Worm (Caenorhabditis elegans) whole organism, late embryonic: Measurements from ENCODE around the gene tatn-1.

Source experiments
- C38D4.7 ChIP-seq: fragments of 200-800 bp; sonication (Bioruptor generic); optimal IDR thresholded peaks from 2 replicates; lab custom pipeline; 2018; ENCODE audit warnings: mild to moderate bottlenecking, missing genetic modification characterization, moderate library complexity, missing compliant biosample characterization
- F13H6.1 ChIP-seq: sonication (generic microtip); optimal IDR thresholded peaks from 2 replicates; lab custom pipeline; 2016; ENCODE audit warnings: missing genetic modification characterization, missing compliant biosample characterization
- K02D7.2 ChIP-seq: sonication (generic microtip); optimal IDR thresholded peaks from 2 replicates; lab custom pipeline; 2017; ENCODE audit warnings: mild to moderate bottlenecking, missing genetic modification characterization, missing compliant biosample characterization
- K09A11.1 ChIP-seq: sonication (generic microtip); optimal IDR thresholded peaks from 2 replicates; lab custom pipeline; 2017; ENCODE audit warnings: antibody characterized with exemption, mild to moderate bottlenecking, missing genetic modification characterization, missing compliant biosample characterization; ENCODE audit not compliant: insufficient read depth
- T23F11.4 ChIP-seq: fragments of 200-800 bp; sonication (Bioruptor generic); optimal IDR thresholded peaks from 2 replicates; lab custom pipeline; 2018; ENCODE audit warnings: mild to moderate bottlenecking, missing genetic modification characterization, missing compliant biosample characterization
- Y22D7AL.16 ChIP-seq: sonication (generic microtip); optimal IDR thresholded peaks from 2 replicates; lab custom pipeline; 2016; ENCODE audit warnings: missing genetic modification characterization, missing compliant biosample characterization
- ahr-1 ChIP-seq: sonication (generic microtip); optimal IDR thresholded peaks from 2 replicates; lab custom pipeline; 2016; ENCODE audit warnings: missing genetic modification characterization, missing compliant biosample characterization
- ceh-14 ChIP-seq: sonication (generic microtip); optimal IDR thresholded peaks from 2 replicates; lab custom pipeline; 2016; ENCODE audit warnings: missing genotype, missing genetic modification characterization, missing compliant biosample characterization
- ceh-18 ChIP-seq: sonication (generic microtip); optimal IDR thresholded peaks from 2 replicates; lab custom pipeline; 2016; ENCODE audit warnings: missing genetic modification characterization, missing compliant biosample characterization
- ceh-2 ChIP-seq: sonication (generic microtip); optimal IDR thresholded peaks from 2 replicates; lab custom pipeline; 2016; ENCODE audit warnings: missing genotype, missing genetic modification characterization, missing compliant biosample characterization
- ceh-22 ChIP-seq: sonication (generic microtip); optimal IDR thresholded peaks from 2 replicates; lab custom pipeline; 2017; ENCODE audit warnings: missing biosample characterization, missing genetic modification characterization
- ceh-24 ChIP-seq: sonication (generic microtip); optimal IDR thresholded peaks from 2 replicates; lab custom pipeline; 2016; ENCODE audit warnings: mild to moderate bottlenecking, missing genetic modification characterization, missing compliant biosample characterization
- ceh-48 ChIP-seq: sonication (generic microtip); optimal IDR thresholded peaks from 2 replicates; lab custom pipeline; 2016; ENCODE audit warnings: missing genetic modification characterization, inconsistent platforms, missing compliant biosample characterization
- ceh-6 ChIP-seq: fragments of 200-800 bp; sonication (Bioruptor generic); optimal IDR thresholded peaks from 2 replicates; lab custom pipeline; 2018; ENCODE audit warnings: mild to moderate bottlenecking, missing genetic modification characterization, missing compliant biosample characterization
- ceh-9 ChIP-seq: sonication (generic microtip); optimal IDR thresholded peaks from 2 replicates; lab custom pipeline; 2016; ENCODE audit warnings: mild to moderate bottlenecking, missing genetic modification characterization, inconsistent platforms, missing compliant biosample characterization
- dmd-4 ChIP-seq: sonication (generic microtip); optimal IDR thresholded peaks from 2 replicates; lab custom pipeline; 2016; ENCODE audit warnings: borderline replicate concordance, missing genetic modification characterization, missing compliant biosample characterization
- dve-1 ChIP-seq: sonication (generic microtip); optimal IDR thresholded peaks from 2 replicates; lab custom pipeline; 2017; ENCODE audit warnings: antibody characterized with exemption, mild to moderate bottlenecking, missing genetic modification characterization, missing compliant biosample characterization
- elt-2 ChIP-seq: sonication (generic microtip); optimal IDR thresholded peaks from 2 replicates; lab custom pipeline; 2016; ENCODE audit warnings: missing genetic modification reagents, missing genetic modification characterization, missing compliant biosample characterization
- elt-4 ChIP-seq: sonication (generic microtip); optimal IDR thresholded peaks from 2 replicates; lab custom pipeline; 2016; ENCODE audit warnings: missing genetic modification characterization, missing compliant biosample characterization
- ets-4 ChIP-seq: sonication (generic microtip); optimal IDR thresholded peaks from 2 replicates; lab custom pipeline; 2016; ENCODE audit warnings: missing genetic modification characterization, missing compliant biosample characterization
- eyg-1 ChIP-seq: sonication (generic microtip); optimal IDR thresholded peaks from 2 replicates; lab custom pipeline; 2016; ENCODE audit warnings: missing genotype, missing genetic modification characterization, missing compliant biosample characterization
- fax-1 ChIP-seq: sonication (generic microtip); optimal IDR thresholded peaks from 2 replicates; lab custom pipeline; 2016; ENCODE audit warnings: missing genotype, missing genetic modification characterization, missing compliant biosample characterization
- fkh-10 ChIP-seq: fragments of 150-350 bp; optimal IDR thresholded peaks from 2 replicates; lab custom pipeline; 2014; ENCODE audit warnings: missing biosample characterization, missing genetic modification reagents, missing genetic modification characterization
- fkh-6 ChIP-seq: sonication (generic microtip); optimal IDR thresholded peaks from 2 replicates; lab custom pipeline; 2016; ENCODE audit warnings: missing genetic modification characterization, missing compliant biosample characterization
- gmeb-2 ChIP-seq: sonication (generic microtip); optimal IDR thresholded peaks from 2 replicates; lab custom pipeline; 2016; ENCODE audit warnings: missing genetic modification characterization, inconsistent platforms, missing compliant biosample characterization
- hlh-8 ChIP-seq: sonication (generic microtip); optimal IDR thresholded peaks from 2 replicates; lab custom pipeline; 2016; ENCODE audit warnings: missing genotype, missing genetic modification characterization, missing compliant biosample characterization
- lim-6 ChIP-seq: sonication (generic microtip); optimal IDR thresholded peaks from 2 replicates; lab custom pipeline; 2016; ENCODE audit warnings: missing genetic modification characterization, missing compliant biosample characterization
- madf-2 ChIP-seq: sonication (generic microtip); optimal IDR thresholded peaks from 2 replicates; lab custom pipeline; 2017; ENCODE audit warnings: missing genetic modification characterization, missing compliant biosample characterization
- mec-3 ChIP-seq: sonication (generic microtip); optimal IDR thresholded peaks from 2 replicates; lab custom pipeline; 2016; ENCODE audit warnings: borderline replicate concordance, missing genetic modification characterization, missing compliant biosample characterization
- nfya-1 ChIP-seq: sonication (generic microtip); optimal IDR thresholded peaks from 2 replicates; lab custom pipeline; 2017; ENCODE audit warnings: missing genetic modification characterization, mild to moderate bottlenecking, missing compliant biosample characterization, antibody characterized with exemption, moderate library complexity
- nhr-232 ChIP-seq: sonication (generic microtip); optimal IDR thresholded peaks from 2 replicates; lab custom pipeline; 2016; ENCODE audit warnings: missing genetic modification characterization, missing compliant biosample characterization
- npax-4 ChIP-seq: sonication (generic microtip); optimal IDR thresholded peaks from 2 replicates; lab custom pipeline; 2016; ENCODE audit warnings: missing genetic modification characterization, missing compliant biosample characterization
- pag-3 ChIP-seq: sonication (generic microtip); optimal IDR thresholded peaks from 2 replicates; lab custom pipeline; 2016; ENCODE audit warnings: missing compliant biosample characterization, missing genetic modification characterization, borderline replicate concordance
- pax-1 ChIP-seq: fragments of 150-350 bp; optimal IDR thresholded peaks from 2 replicates; lab custom pipeline; 2014; ENCODE audit warnings: missing biosample characterization, missing genetic modification characterization
- ref-2 ChIP-seq: sonication (generic microtip); optimal IDR thresholded peaks from 2 replicates; lab custom pipeline; 2016; ENCODE audit warnings: missing genetic modification characterization, missing compliant biosample characterization
- rnt-1 ChIP-seq: sonication (generic microtip); optimal IDR thresholded peaks from 2 replicates; lab custom pipeline; 2016; ENCODE audit warnings: missing genetic modification characterization, missing compliant biosample characterization
- sdc-2 ChIP-seq: sonication (generic microtip); optimal IDR thresholded peaks from 2 replicates; lab custom pipeline; 2016; ENCODE audit warnings: missing genotype, missing genetic modification characterization, missing compliant biosample characterization
- sox-4 ChIP-seq: sonication (generic microtip); optimal IDR thresholded peaks from 2 replicates; lab custom pipeline; 2017; ENCODE audit warnings: mild to moderate bottlenecking, missing genetic modification characterization, inconsistent platforms, missing compliant biosample characterization
- syd-9 ChIP-seq: sonication (generic microtip); optimal IDR thresholded peaks from 2 replicates; lab custom pipeline; 2016; ENCODE audit warnings: mild to moderate bottlenecking, missing genetic modification characterization, moderate library complexity, missing compliant biosample characterization
- tbx-7 ChIP-seq: sonication (generic microtip); optimal IDR thresholded peaks from 2 replicates; lab custom pipeline; 2016; ENCODE audit warnings: missing genotype, missing genetic modification characterization, missing compliant biosample characterization
- unc-42 ChIP-seq: sonication (generic microtip); optimal IDR thresholded peaks from 2 replicates; lab custom pipeline; 2016; ENCODE audit warnings: missing genotype, missing genetic modification characterization, missing compliant biosample characterization
- unc-55 ChIP-seq: sonication (generic microtip); optimal IDR thresholded peaks from 2 replicates; lab custom pipeline; 2017; ENCODE audit warnings: missing biosample characterization, missing genetic modification reagents, missing genetic modification characterization
- unc-86 ChIP-seq: sonication (generic microtip); optimal IDR thresholded peaks from 2 replicates; lab custom pipeline; 2016; ENCODE audit warnings: missing genetic modification characterization, missing compliant biosample characterization
- ztf-16 ChIP-seq: sonication (generic microtip); optimal IDR thresholded peaks from 2 replicates; lab custom pipeline; 2017; ENCODE audit warnings: missing genetic modification characterization, missing compliant biosample characterization

Gene tatn-1

DNA sequence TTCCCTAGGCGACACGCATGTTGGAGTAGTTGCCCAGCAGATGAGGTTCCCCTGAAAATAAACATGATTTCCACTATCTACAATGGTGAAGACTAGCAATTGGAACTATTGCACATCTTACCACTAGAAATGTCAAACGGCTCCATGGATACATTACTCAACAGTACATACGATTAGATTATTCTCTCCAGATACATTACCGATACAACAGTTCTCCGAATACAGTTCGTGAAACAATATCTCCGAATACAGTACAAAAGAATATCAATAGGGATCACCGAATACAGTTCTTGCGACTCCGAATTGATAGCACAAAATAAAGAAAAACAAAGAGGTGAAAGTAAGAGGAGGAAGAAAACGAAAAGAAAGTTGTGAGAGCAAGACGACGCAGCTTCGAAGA, 47.0 kb upstream of the tatn-1 start, which contains the start of gene C05G5.7:
Gene C05G5.7 (minus strand): TSS at position 1 of the 400 bp plus-strand sequence.
- TF ChIP-seq sox-4 = no peak
- TF ChIP-seq ceh-22 = no peak
- no peak for TF ChIP-seq fkh-10 (GFP tag; lab: Kevin White, UChicago)
- no peak for TF ChIP-seq eyg-1 (tag; lab: Kevin White, UChicago)
- TF ChIP-seq F13H6.1 (tag; lab: Kevin White, UChicago) = no peak
- TF ChIP-seq pag-3 (tag; lab: Kevin White, UChicago) = no peak
- no peak for TF ChIP-seq fax-1 (tag; lab: Kevin White, UChicago)
- TF ChIP-seq ceh-14 (tag; lab: Kevin White, UChicago) = no peak
- no peak for TF ChIP-seq npax-4 (tag; lab: Kevin White, UChicago)
- no peak for TF ChIP-seq ceh-9 (tag; lab: Kevin White, UChicago)
- TF ChIP-seq Y22D7AL.16 (tag; lab: Kevin White, UChicago) = no peak
- TF ChIP-seq unc-55 (GFP tag; lab: Kevin White, UChicago) = no peak
- TF ChIP-seq unc-86 (tag; lab: Kevin White, UChicago) = no peak
- TF ChIP-seq fkh-6 (tag; lab: Kevin White, UChicago) = no peak

- TF ChIP-seq elt-2 (tag; lab: Kevin White, UChicago) (peak; percentile 0), ceh-24 (tag; lab: Kevin White, UChicago) (no peak)
Observed at ce11 chrX:14744496-14744895, 46.3 kb upstream of the tatn-1 start.

DNA sequence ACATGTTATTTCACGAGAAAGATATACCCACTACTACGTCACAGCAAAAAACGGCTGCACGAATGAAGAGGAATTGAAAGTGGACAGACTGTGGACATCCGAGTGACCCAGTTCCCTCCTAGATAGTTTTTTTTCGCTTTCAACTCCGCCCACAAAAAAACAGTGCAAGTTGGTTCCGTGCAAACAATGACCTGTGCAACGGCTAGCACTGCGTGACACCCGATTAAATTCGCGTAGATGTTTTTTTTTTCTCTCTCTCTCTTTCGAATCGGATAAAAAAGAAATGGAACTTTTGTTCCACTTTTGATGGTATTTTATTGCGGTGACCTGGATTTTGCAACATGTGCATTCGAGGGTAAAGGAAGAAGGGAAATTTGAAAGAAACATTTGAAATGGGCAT, 45.6 kb upstream of the tatn-1 start:
- TF ChIP-seq tbx-7 (tag; lab: Kevin White, UChicago) (no peak), ceh-22 (no peak)

ce11 chrX:14746948-14747347, 43.9 kb upstream of the tatn-1 start, which contains the start of gene C05G5.2:
Gene C05G5.2, plus strand, starts transcription at chrX:14747303.
- TF ChIP-seq ref-2 (tag; lab: Kevin White, UChicago) = peak; percentile 52
- no peak for TF ChIP-seq sox-4
- no peak for TF ChIP-seq fkh-10 (GFP tag; lab: Kevin White, UChicago)
- TF ChIP-seq tbx-7 (tag; lab: Kevin White, UChicago) = no peak
- no peak for TF ChIP-seq ceh-2 (tag; lab: Kevin White, UChicago)
- no peak for TF ChIP-seq ceh-9 (tag; lab: Kevin White, UChicago)
- no peak for TF ChIP-seq Y22D7AL.16 (tag; lab: Kevin White, UChicago)
- no peak for TF ChIP-seq pag-3 (tag; lab: Kevin White, UChicago)
- TF ChIP-seq npax-4 (tag; lab: Kevin White, UChicago) = no peak
- peak; percentile 5 for TF ChIP-seq ets-4 (tag; lab: Kevin White, UChicago)
- no peak for TF ChIP-seq elt-4 (tag; lab: Kevin White, UChicago)
- TF ChIP-seq rnt-1 (tag; lab: Kevin White, UChicago) = peak; percentile 30
- TF ChIP-seq unc-42 = peak; percentile 70
- no peak for TF ChIP-seq K02D7.2
- TF ChIP-seq ztf-16 (tag; lab: Kevin White, UChicago) = no peak
- TF ChIP-seq ceh-48 (tag; lab: Kevin White, UChicago) = no peak
- peak; percentile 46 for TF ChIP-seq dve-1 (tag; lab: Kevin White, UChicago)
- peak; percentile 65 for TF ChIP-seq ceh-14 (tag; lab: Kevin White, UChicago)
- no peak for TF ChIP-seq lim-6 (tag; lab: Kevin White, UChicago)
- peak; percentile 18 for TF ChIP-seq unc-86 (tag; lab: Kevin White, UChicago)
- TF ChIP-seq pax-1 = no peak
- TF ChIP-seq sdc-2 (tag; lab: Kevin White, UChicago) = peak; percentile 68
- TF ChIP-seq ceh-24 (tag; lab: Kevin White, UChicago) = no peak
- no peak for TF ChIP-seq ceh-6 (GFP tag; lab: Kevin White, UChicago)
- TF ChIP-seq nfya-1 (tag; lab: Kevin White, UChicago) = peak; percentile 72
- no peak for TF ChIP-seq ahr-1 (tag; lab: Kevin White, UChicago)
- no peak for TF ChIP-seq mec-3
- no peak for TF ChIP-seq syd-9
- no peak for TF ChIP-seq K09A11.1
- no peak for TF ChIP-seq madf-2 (tag; lab: Kevin White, UChicago)
- no peak for TF ChIP-seq hlh-8 (tag; lab: Kevin White, UChicago)
- no peak for TF ChIP-seq F13H6.1 (tag; lab: Kevin White, UChicago)
- no peak for TF ChIP-seq dmd-4 (tag; lab: Kevin White, UChicago)
- peak; percentile 73 for TF ChIP-seq ceh-18 (tag; lab: Kevin White, UChicago)
- TF ChIP-seq eyg-1 (tag; lab: Kevin White, UChicago) = no peak
- peak; percentile 89 for TF ChIP-seq elt-2 (tag; lab: Kevin White, UChicago)
- no peak for TF ChIP-seq nhr-232 (tag; lab: Kevin White, UChicago)
- TF ChIP-seq T23F11.4 (GFP tag; lab: Kevin White, UChicago) = no peak
- no peak for TF ChIP-seq gmeb-2 (tag; lab: Kevin White, UChicago)
- TF ChIP-seq ceh-22 = no peak
- no peak for TF ChIP-seq fkh-6 (tag; lab: Kevin White, UChicago)
- no peak for TF ChIP-seq C38D4.7 (GFP tag; lab: Kevin White, UChicago)
